Fruit fly (Drosophila melanogaster) whole organism, embryonic: ENCODE data around the gene CG9107.
A peak's percentile ranks its signal among the peaks of the same experiment; 100 is the strongest.

Experiments used
- B-H2 ChIP-seq: fragments of 200-800 bp; sonication (Bioruptor generic); optimal IDR thresholded peaks from 2 replicates; lab custom pipeline; 2018; ENCODE audit warnings: missing biosample characterization, mild to moderate bottlenecking, missing genetic modification characterization
- Bgb ChIP-seq: fragments of 200-800 bp; sonication (Bioruptor generic); IDR thresholded peaks from 2 replicates; pipeline ENCODE4 v1.3.6; 2022; ENCODE audit warnings: missing biosample characterization, missing genetic modification characterization; ENCODE audit not compliant: partially characterized antibody
- CG10274 ChIP-seq: fragments of 200-800 bp; sonication (Bioruptor generic); optimal IDR thresholded peaks from 3 replicates; lab custom pipeline; 2017; ENCODE audit warnings: missing biosample characterization, mild to moderate bottlenecking, missing genetic modification characterization
- CG12659 ChIP-seq: fragments of 200-800 bp; sonication (Bioruptor generic); optimal IDR thresholded peaks from 3 replicates; lab custom pipeline; 2017; ENCODE audit warnings: mild to moderate bottlenecking, missing biosample characterization, missing genetic modification reagents, missing genetic modification characterization
- CG17829 ChIP-seq: fragments of 200-800 bp; optimal IDR thresholded peaks from 2 replicates; lab custom pipeline; 2019; ENCODE audit warnings: missing biosample characterization, mild to moderate bottlenecking, missing genetic modification characterization, moderate library complexity
- CG2875 ChIP-seq: fragments of 200-800 bp; sonication (Bioruptor generic); optimal IDR thresholded peaks from 2 replicates; lab custom pipeline; 2017; ENCODE audit warnings: missing biosample characterization, mild to moderate bottlenecking, missing genetic modification characterization, missing genetic modification reagents
- CG33557 ChIP-seq: fragments of 200-800 bp; sonication (Bioruptor generic); optimal IDR thresholded peaks from 2 replicates; lab custom pipeline; 2019; ENCODE audit warnings: missing biosample characterization, mild to moderate bottlenecking, missing genetic modification characterization, moderate library complexity
- CG4820 ChIP-seq: fragments of 200-800 bp; sonication (Bioruptor generic); optimal IDR thresholded peaks from 3 replicates; lab custom pipeline; 2016; ENCODE audit warnings: missing biosample characterization, missing genetic modification characterization
- CG6813 ChIP-seq: fragments of 200-800 bp; sonication (Bioruptor generic); optimal IDR thresholded peaks from 2 replicates; lab custom pipeline; 2017; ENCODE audit warnings: missing biosample characterization, missing genetic modification characterization, mild to moderate bottlenecking, moderate library complexity, missing genetic modification reagents
- CG7271 ChIP-seq: fragments of 200-800 bp; sonication (Bioruptor generic); optimal IDR thresholded peaks from 2 replicates; lab custom pipeline; 2018; ENCODE audit warnings: missing biosample characterization, mild to moderate bottlenecking, missing genetic modification characterization, moderate library complexity
- CG7928 ChIP-seq: fragments of 200-800 bp; sonication (Bioruptor generic); optimal IDR thresholded peaks from 2 replicates; lab custom pipeline; 2017; ENCODE audit warnings: missing biosample characterization, mild to moderate bottlenecking, missing genetic modification characterization
- CG8359 ChIP-seq: fragments of 200-800 bp; sonication (Bioruptor generic); optimal IDR thresholded peaks from 2 replicates; lab custom pipeline; 2017; ENCODE audit warnings: missing biosample characterization, mild to moderate bottlenecking, missing genetic modification characterization, borderline replicate concordance
- CG8478 ChIP-seq: fragments of >200 bp; optimal IDR thresholded peaks from 2 replicates; lab custom pipeline; 2018
- Dad ChIP-seq: fragments of 200-800 bp; sonication (Bioruptor generic); optimal IDR thresholded peaks from 3 replicates; lab custom pipeline; 2016; ENCODE audit warnings: missing biosample characterization, missing genetic modification characterization
- HmgD ChIP-seq: fragments of 200-800 bp; sonication (Bioruptor generic); optimal IDR thresholded peaks from 3 replicates; lab custom pipeline; 2016; ENCODE audit warnings: missing biosample characterization, missing genetic modification characterization
- Kr ChIP-seq: fragments of 200-800 bp; sonication (Bioruptor generic); optimal IDR thresholded peaks from 2 replicates; lab custom pipeline; 2017; ENCODE audit warnings: missing biosample characterization, mild to moderate bottlenecking, missing genetic modification characterization
- MBD-R2 ChIP-seq: fragments of 200-800 bp; sonication (Bioruptor generic); IDR thresholded peaks from 2 replicates; pipeline ENCODE4 v1.3.6; 2022; ENCODE audit warnings: missing biosample characterization, missing genetic modification characterization
- NC2β ChIP-seq: fragments of 200-800 bp; sonication (Bioruptor generic); optimal IDR thresholded peaks from 2 replicates; lab custom pipeline; 2016; ENCODE audit warnings: missing biosample characterization, missing genetic modification characterization
- TFAM ChIP-seq: fragments of 200-800 bp; sonication (Bioruptor generic); optimal IDR thresholded peaks from 2 replicates; lab custom pipeline; 2017; ENCODE audit warnings: missing biosample characterization, missing genetic modification characterization, inconsistent platforms
- Taf1 ChIP-seq: fragments of 200-800 bp; sonication (Bioruptor generic); IDR thresholded peaks from 2 replicates; pipeline ENCODE4 v1.3.6; 2022; ENCODE audit warnings: missing biosample characterization, missing genetic modification characterization
- ara ChIP-seq: fragments of 200-800 bp; sonication (Bioruptor generic); IDR thresholded peaks from 2 replicates; pipeline ENCODE4 v1.3.6; 2022; ENCODE audit warnings: missing biosample characterization, missing genetic modification characterization
- chinmo ChIP-seq: fragments of 200-800 bp; sonication (Bioruptor generic); IDR thresholded peaks from 4 replicates; pipeline ENCODE4 v1.3.6; 2022; ENCODE audit warnings: missing biosample characterization, missing genetic modification characterization; ENCODE audit not compliant: partially characterized antibody
- dimm ChIP-seq: fragments of 200-800 bp; sonication (Bioruptor generic); IDR thresholded peaks from 2 replicates; pipeline ENCODE4 v1.3.6; 2022; ENCODE audit warnings: missing biosample characterization, missing genetic modification characterization
- esg ChIP-seq: fragments of 200-800 bp; sonication (Bioruptor generic); conservative IDR thresholded peaks from 2 replicates; pipeline ENCODE4 v1.3.6; 2022; ENCODE audit warnings: missing biosample characterization, missing genetic modification characterization
- ind ChIP-seq: fragments of 200-800 bp; sonication (Bioruptor generic); optimal IDR thresholded peaks from 3 replicates; lab custom pipeline; 2016; ENCODE audit warnings: missing biosample characterization, missing genetic modification characterization
- kah ChIP-seq: fragments of 200-800 bp; sonication (Bioruptor generic); optimal IDR thresholded peaks from 2 replicates; lab custom pipeline; 2018; ENCODE audit warnings: missing biosample characterization, mild to moderate bottlenecking, missing genetic modification characterization
- ken ChIP-seq: fragments of 200-800 bp; sonication (Bioruptor generic); IDR thresholded peaks from 3 replicates; pipeline ENCODE4 v1.3.6; 2022; ENCODE audit warnings: missing biosample characterization, missing genetic modification characterization
- lola ChIP-seq, 3 experiments: fragments of >200 bp in 2 of 3; fragments of 200-800 bp in 1 of 3; sonication (Bioruptor generic) in 1 of 3; optimal IDR thresholded peaks; 2 replicates each; lab custom pipeline; 2017 to 2019; ENCODE audit warnings: missing biosample characterization in 3 of 3, missing genetic modification characterization in 3 of 3, mild to moderate bottlenecking in 1 of 3, moderate library complexity in 1 of 3
- mirr ChIP-seq: fragments of 200-800 bp; sonication (Bioruptor generic); optimal IDR thresholded peaks from 3 replicates; lab custom pipeline; 2018; ENCODE audit warnings: missing biosample characterization, mild to moderate bottlenecking, missing genetic modification characterization
- mld ChIP-seq: fragments of 200-800 bp; sonication (Bioruptor generic); IDR thresholded peaks from 3 replicates; pipeline ENCODE4 v1.3.6; 2022; ENCODE audit warnings: missing biosample characterization, missing genetic modification characterization; ENCODE audit not compliant: partially characterized antibody
- otp ChIP-seq: fragments of 200-800 bp; sonication (Bioruptor generic); IDR thresholded peaks from 3 replicates; pipeline ENCODE4, ENCODE4 v1.3.6; 2022; ENCODE audit warnings: missing biosample characterization, missing genetic modification characterization
- pb ChIP-seq: fragments of 200-800 bp; sonication (Bioruptor generic); optimal IDR thresholded peaks from 3 replicates; lab custom pipeline; 2016; ENCODE audit warnings: missing biosample characterization, missing genetic modification characterization
- phol ChIP-seq: fragments of 200-800 bp; sonication (Bioruptor generic); optimal IDR thresholded peaks from 3 replicates; lab custom pipeline; 2018; ENCODE audit warnings: missing biosample characterization, mild to moderate bottlenecking, missing genetic modification characterization, moderate library complexity
- ro ChIP-seq: fragments of 200-800 bp; sonication (Bioruptor generic); IDR thresholded peaks from 2 replicates; pipeline ENCODE4 v1.3.6; 2022; ENCODE audit warnings: missing biosample characterization, missing genetic modification characterization
- salm ChIP-seq: fragments of 200-800 bp; sonication (Bioruptor generic); optimal IDR thresholded peaks from 2 replicates; lab custom pipeline; 2018; ENCODE audit warnings: missing biosample characterization, mild to moderate bottlenecking, missing genetic modification characterization
- sim ChIP-seq: fragments of 200-800 bp; sonication (Bioruptor generic); IDR thresholded peaks from 2 replicates; pipeline ENCODE4 v1.3.6; 2022; ENCODE audit warnings: missing biosample characterization, missing genetic modification characterization
- sisA ChIP-seq: fragments of 200-800 bp; sonication (Bioruptor generic); IDR thresholded peaks from 2 replicates; pipeline ENCODE4 v1.3.6; 2022; ENCODE audit warnings: missing biosample characterization, missing genetic modification characterization
- slou ChIP-seq: fragments of 200-800 bp; sonication (Bioruptor generic); optimal IDR thresholded peaks from 3 replicates; lab custom pipeline; 2016; ENCODE audit warnings: missing biosample characterization, missing genetic modification characterization
- slp2 ChIP-seq: fragments of 200-800 bp; sonication (Bioruptor generic); optimal IDR thresholded peaks from 2 replicates; lab custom pipeline; 2016; ENCODE audit warnings: missing biosample characterization, missing genetic modification characterization
- ssp ChIP-seq: fragments of 200-800 bp; sonication (Bioruptor generic); IDR thresholded peaks from 2 replicates; pipeline ENCODE4 v1.3.6; 2022; ENCODE audit warnings: missing biosample characterization, missing genetic modification characterization
- sug ChIP-seq: fragments of 200-800 bp; optimal IDR thresholded peaks from 2 replicates; lab custom pipeline; 2019; ENCODE audit warnings: missing biosample characterization, mild to moderate bottlenecking, missing genetic modification characterization, moderate library complexity
- tgo ChIP-seq: fragments of 200-800 bp; sonication (Bioruptor generic); IDR thresholded peaks from 3 replicates; pipeline ENCODE4 v1.3.6; 2022; ENCODE audit warnings: missing biosample characterization, missing genetic modification characterization
- tup ChIP-seq: fragments of 200-800 bp; sonication (Bioruptor generic); optimal IDR thresholded peaks from 2 replicates; lab custom pipeline; 2016; ENCODE audit warnings: missing biosample characterization, mild to moderate bottlenecking, missing genetic modification characterization, moderate library complexity

The CG9107 gene

dm6 chr2L:6062382-6063082 lies 38.2 kb upstream of the CG9107 start, which contains the start of the genes ND-51 and CG13994 (continued):
- peak; percentile 52 for TF ChIP-seq HmgD
- peak; percentile 69; the same call in 2 of the 3 replicates for TF ChIP-seq otp (GFP tag; lab: Robert Waterston, UW)
- peak; percentile 35 for TF ChIP-seq salm
- no peak; the same call in 1 of the 2 replicates for TF ChIP-seq Bgb (GFP tag; lab: Robert Waterston, UW)
- TF ChIP-seq CG6813 (GFP tag; lab: Kevin White, UChicago), result peak; percentile 47
- peak; percentile 81 for TF ChIP-seq ken
- peak; percentile 86 for TF ChIP-seq MBD-R2 (GFP tag; lab: Robert Waterston, UW)
- TF ChIP-seq sim (GFP tag; lab: Robert Waterston, UW), result 0 out of 2 replicates have a peak, but pooled peaks have one; percentile 16
- TF ChIP-seq TFAM (GFP tag; lab: Kevin White, UChicago), result no peak
- TF ChIP-seq chinmo (GFP tag; lab: Robert Waterston, UW), result no peak
- TF ChIP-seq Taf1, result peak; percentile 57; the same call in 1 of the 2 replicates
- TF ChIP-seq lola (GFP tag; optimal IDR thresholded peaks at IDR 0.05; lab: Kevin White, UChicago), result peak in 1 of 3 experiments; percentile 79
- TF ChIP-seq CG8359, result peak; percentile 11
- TF ChIP-seq CG10274 (GFP tag; lab: Kevin White, UChicago), result peak; percentile 17
- peak; percentile 75 for TF ChIP-seq tup
- TF ChIP-seq phol (tag; lab: Kevin White, UChicago), result peak; percentile 95
- TF ChIP-seq slou (GFP tag; lab: Kevin White, UChicago), result peak; percentile 84
- no peak for TF ChIP-seq mld (GFP tag; lab: Robert Waterston, UW)
- TF ChIP-seq sisA (GFP tag; lab: Robert Waterston, UW), result peak; percentile 86
- TF ChIP-seq CG4820 (GFP tag; lab: Kevin White, UChicago), result peak; percentile 82
- peak; percentile 71 for TF ChIP-seq mirr (GFP tag; lab: Kevin White, UChicago)
- TF ChIP-seq NC2β (GFP tag; lab: Kevin White, UChicago), result peak; percentile 65
- peak; percentile 73 for TF ChIP-seq esg
- no peak for TF ChIP-seq CG8478 (lab: Kevin White, UChicago)
- peak; percentile 42; the same call in 1 of the 2 replicates for TF ChIP-seq ro
- peak; percentile 69 for TF ChIP-seq CG2875 (GFP tag; lab: Kevin White, UChicago)
- TF ChIP-seq ind (GFP tag; lab: Kevin White, UChicago), result peak; percentile 84
- peak; percentile 85 for TF ChIP-seq tgo (GFP tag; lab: Robert Waterston, UW)
- TF ChIP-seq B-H2, result peak; percentile 91
- no peak for TF ChIP-seq CG7928
- peak; percentile 86 for TF ChIP-seq sug (tag; lab: Kevin White, UChicago)
- TF ChIP-seq CG7271 (tag; lab: Kevin White, UChicago), result peak; percentile 40
- peak; percentile 93 for TF ChIP-seq CG12659 (GFP tag; lab: Kevin White, UChicago)
- TF ChIP-seq CG17829, result peak; percentile 88
- peak; percentile 94 for TF ChIP-seq ssp (GFP tag; lab: Robert Waterston, UW)
- TF ChIP-seq pb (GFP tag; lab: Kevin White, UChicago), result peak; percentile 73
- peak; percentile 74 for TF ChIP-seq ara (GFP tag; lab: Robert Waterston, UW)
- TF ChIP-seq Dad (GFP tag; lab: Kevin White, UChicago), result peak; percentile 79
- TF ChIP-seq dimm (GFP tag; lab: Robert Waterston, UW), result peak; percentile 55; the same call in 1 of the 2 replicates
- TF ChIP-seq Kr (GFP tag; lab: Kevin White, UChicago), result no peak
- TF ChIP-seq CG33557 (GFP tag; lab: Kevin White, UChicago), result peak; percentile 70
- TF ChIP-seq kah (GFP tag; lab: Kevin White, UChicago), result peak; percentile 34
- peak; percentile 67 for TF ChIP-seq slp2
